Fruit fly (Drosophila melanogaster) whole organism, embryonic: Measurements from ENCODE around the gene CG7304.

Source experiments
- Ada2b ChIP-seq: fragments of 200-800 bp; sonication (Bioruptor generic); IDR thresholded peaks from 2 replicates; pipeline ENCODE4 v1.3.6; 2022; ENCODE audit warnings: missing biosample characterization, missing genetic modification characterization
- Asciz ChIP-seq: fragments of 200-800 bp; sonication (Bioruptor generic); optimal IDR thresholded peaks from 2 replicates; lab custom pipeline; 2017; ENCODE audit warnings: missing biosample characterization, mild to moderate bottlenecking, missing genetic modification characterization, missing genetic modification reagents
- CG10431 ChIP-seq: fragments of 200-800 bp; sonication (Bioruptor generic); optimal IDR thresholded peaks from 3 replicates; lab custom pipeline; 2018; ENCODE audit warnings: missing biosample characterization, mild to moderate bottlenecking, missing genetic modification characterization
- CG11093 ChIP-seq: fragments of 200-800 bp; sonication (Bioruptor generic); IDR thresholded peaks from 3 replicates; pipeline ENCODE4 v1.3.6; 2022; ENCODE audit warnings: missing biosample characterization, missing genetic modification characterization
- CG14860 ChIP-seq: fragments of 200-800 bp; sonication (Bioruptor generic); IDR thresholded peaks from 3 replicates; pipeline ENCODE4 v1.3.6; 2022; ENCODE audit warnings: missing biosample characterization, missing genetic modification characterization; ENCODE audit not compliant: partially characterized antibody
- CG15696 ChIP-seq: fragments of 200-800 bp; sonication (Bioruptor generic); optimal IDR thresholded peaks from 2 replicates; lab custom pipeline; 2019; ENCODE audit warnings: missing biosample characterization, mild to moderate bottlenecking, missing genetic modification characterization, moderate library complexity
- CG1602 ChIP-seq: fragments of 200-800 bp; sonication (Bioruptor generic); optimal IDR thresholded peaks from 3 replicates; lab custom pipeline; 2016; ENCODE audit warnings: missing biosample characterization, missing genetic modification characterization
- CG2129 ChIP-seq: fragments of 200-800 bp; sonication (Bioruptor generic); IDR thresholded peaks from 2 replicates; pipeline ENCODE4 v1.3.6; 2022; ENCODE audit warnings: missing biosample characterization, missing genetic modification characterization; ENCODE audit not compliant: partially characterized antibody
- CG2199 ChIP-seq: fragments of 200-800 bp; sonication (Bioruptor generic); IDR thresholded peaks from 3 replicates; pipeline ENCODE4 v1.3.6; 2022; ENCODE audit warnings: missing biosample characterization, missing genetic modification characterization
- CG31224 ChIP-seq: fragments of 200-800 bp; sonication (Bioruptor generic); IDR thresholded peaks from 2 replicates; pipeline ENCODE4 v1.3.6; 2022; ENCODE audit warnings: missing biosample characterization, missing genetic modification characterization
- CG32767 ChIP-seq: fragments of 200-800 bp; sonication (Bioruptor generic); IDR thresholded peaks from 2 replicates; pipeline ENCODE4 v1.3.6; 2022; ENCODE audit warnings: missing biosample characterization, missing genetic modification characterization
- CG34224 ChIP-seq: fragments of 200-800 bp; sonication (Bioruptor generic); IDR thresholded peaks from 3 replicates; pipeline ENCODE4 v1.3.6; 2022; ENCODE audit warnings: missing biosample characterization, missing genetic modification characterization; ENCODE audit not compliant: partially characterized antibody
- CG4707 ChIP-seq: fragments of 200-800 bp; sonication (Bioruptor generic); optimal IDR thresholded peaks from 2 replicates; lab custom pipeline; 2018; ENCODE audit warnings: missing biosample characterization, mild to moderate bottlenecking, missing genetic modification characterization, moderate library complexity
- CG4854 ChIP-seq: fragments of 200-800 bp; sonication (Bioruptor generic); optimal IDR thresholded peaks from 2 replicates; lab custom pipeline; 2016; ENCODE audit warnings: missing biosample characterization, missing genetic modification characterization, inconsistent platforms
- CG6689 ChIP-seq: fragments of 200-800 bp; sonication (Bioruptor generic); IDR thresholded peaks from 2 replicates; pipeline ENCODE4 v1.3.6; 2022; ENCODE audit warnings: missing biosample characterization, missing genetic modification characterization
- CG6854 ChIP-seq: fragments of 200-800 bp; sonication (Bioruptor generic); optimal IDR thresholded peaks from 3 replicates; lab custom pipeline; 2017; ENCODE audit warnings: missing biosample characterization, mild to moderate bottlenecking, missing genetic modification characterization
- CG7372 ChIP-seq: fragments of 200-800 bp; sonication (Bioruptor generic); IDR thresholded peaks from 2 replicates; pipeline ENCODE4 v1.3.6; 2022; ENCODE audit warnings: missing biosample characterization, missing genetic modification characterization
- CG7786 ChIP-seq: fragments of 200-800 bp; sonication (Bioruptor generic); optimal IDR thresholded peaks from 2 replicates; lab custom pipeline; 2016; ENCODE audit warnings: missing biosample characterization, missing genetic modification characterization
- CG8281 ChIP-seq: fragments of 200-800 bp; sonication (Bioruptor generic); optimal IDR thresholded peaks from 2 replicates; lab custom pipeline; 2018; ENCODE audit warnings: missing biosample characterization, mild to moderate bottlenecking, missing genetic modification characterization, moderate library complexity
- CG8388 ChIP-seq: fragments of 200-800 bp; sonication (Bioruptor generic); optimal IDR thresholded peaks from 2 replicates; lab custom pipeline; 2019; ENCODE audit warnings: missing biosample characterization, mild to moderate bottlenecking, missing genetic modification characterization, moderate library complexity
- CHES-1-like ChIP-seq: fragments of 200-800 bp; sonication (Bioruptor generic); optimal IDR thresholded peaks from 2 replicates; lab custom pipeline; 2016; ENCODE audit warnings: missing biosample characterization, missing genetic modification characterization
- Dip3 ChIP-seq: fragments of 200-800 bp; sonication (Bioruptor generic); optimal IDR thresholded peaks from 3 replicates; lab custom pipeline; 2016; ENCODE audit warnings: missing biosample characterization, missing genetic modification characterization
- HmgD ChIP-seq: fragments of 200-800 bp; sonication (Bioruptor generic); optimal IDR thresholded peaks from 3 replicates; lab custom pipeline; 2016; ENCODE audit warnings: missing biosample characterization, missing genetic modification characterization
- Rx ChIP-seq: fragments of 200-800 bp; sonication (Bioruptor generic); IDR thresholded peaks from 2 replicates; pipeline ENCODE4 v1.3.6; 2022; ENCODE audit warnings: missing biosample characterization, missing genetic modification characterization
- Six4 ChIP-seq: fragments of 200-800 bp; sonication (Bioruptor generic); optimal IDR thresholded peaks from 2 replicates; lab custom pipeline; 2016; ENCODE audit warnings: missing biosample characterization, missing genetic modification characterization
- ab ChIP-seq: fragments of 200-800 bp; sonication (Bioruptor generic); optimal IDR thresholded peaks from 2 replicates; lab custom pipeline; 2016; ENCODE audit warnings: missing biosample characterization, missing genetic modification characterization
- ap ChIP-seq: fragments of 200-800 bp; sonication (Bioruptor generic); IDR thresholded peaks from 2 replicates; pipeline ENCODE4 v1.3.6; 2022; ENCODE audit warnings: missing biosample characterization, missing genetic modification characterization
- ci ChIP-seq: fragments of 200-800 bp; sonication (Bioruptor generic); IDR thresholded peaks from 3 replicates; pipeline ENCODE4 v1.3.6; 2022; ENCODE audit warnings: missing biosample characterization, missing genetic modification characterization
- cwo ChIP-seq: fragments of 200-800 bp; sonication (Bioruptor generic); optimal IDR thresholded peaks from 3 replicates; lab custom pipeline; 2017; ENCODE audit warnings: missing biosample characterization, missing genetic modification characterization, mild to moderate bottlenecking, moderate library complexity, missing genetic modification reagents
- eve ChIP-seq, 2 experiments: fragments of >200 bp; optimal IDR thresholded peaks; 2 replicates each; lab custom pipeline; 2017; ENCODE audit warnings: missing biosample characterization in 2 of 2, missing genetic modification characterization in 2 of 2
- gfzf ChIP-seq: fragments of 200-800 bp; sonication (Bioruptor generic); optimal IDR thresholded peaks from 2 replicates; lab custom pipeline; 2016; ENCODE audit warnings: missing biosample characterization, mild to moderate bottlenecking, missing genetic modification characterization, moderate library complexity
- gsb ChIP-seq: fragments of 200-800 bp; sonication (Bioruptor generic); IDR thresholded peaks from 2 replicates; pipeline ENCODE4 v1.3.6; 2022; ENCODE audit warnings: missing biosample characterization, missing genetic modification characterization
- ham ChIP-seq: fragments of 200-800 bp; sonication (Bioruptor generic); IDR thresholded peaks from 2 replicates; pipeline ENCODE4 v1.3.6; 2022; ENCODE audit warnings: missing biosample characterization, missing genetic modification characterization
- inv ChIP-seq: fragments of 200-800 bp; sonication (Bioruptor generic); IDR thresholded peaks from 2 replicates; pipeline ENCODE4 v1.3.6; 2022; ENCODE audit warnings: missing biosample characterization, missing genetic modification characterization; ENCODE audit not compliant: partially characterized antibody
- kay ChIP-seq: fragments of 200-800 bp; sonication (Bioruptor generic); optimal IDR thresholded peaks from 2 replicates; lab custom pipeline; 2016; ENCODE audit warnings: missing biosample characterization, missing genetic modification characterization
- lbe ChIP-seq: fragments of 200-800 bp; sonication (Bioruptor generic); optimal IDR thresholded peaks from 2 replicates; lab custom pipeline; 2016; ENCODE audit warnings: missing biosample characterization, mild to moderate bottlenecking, missing genetic modification characterization
- prd ChIP-seq, 3 experiments: fragments of >200 bp in 2 of 3; fragments of 200-800 bp in 1 of 3; sonication (Bioruptor generic) in 1 of 3; optimal IDR thresholded peaks in 2 of 3; IDR thresholded peaks in 1 of 3; 2 replicates in 2 of 3; 3 replicates in 1 of 3; pipeline versions ENCODE4 v1.3.6 to Lab custom; 2017 to 2022; ENCODE audit warnings: missing biosample characterization in 1 of 3, missing genetic modification characterization in 1 of 3
- pros ChIP-seq: fragments of 200-800 bp; sonication (Bioruptor generic); optimal IDR thresholded peaks from 3 replicates; lab custom pipeline; 2019; ENCODE audit warnings: missing biosample characterization, mild to moderate bottlenecking, missing genetic modification characterization, moderate library complexity
- schlank ChIP-seq: fragments of 200-800 bp; sonication (Bioruptor generic); optimal IDR thresholded peaks from 2 replicates; lab custom pipeline; 2018; ENCODE audit warnings: missing biosample characterization, mild to moderate bottlenecking, missing genetic modification characterization
- scrt ChIP-seq: fragments of 200-800 bp; sonication (Bioruptor generic); optimal IDR thresholded peaks from 2 replicates; lab custom pipeline; 2018; ENCODE audit warnings: missing biosample characterization, mild to moderate bottlenecking, missing genetic modification characterization, moderate library complexity
- sens-2 ChIP-seq: fragments of 200-800 bp; sonication (Bioruptor generic); IDR thresholded peaks from 2 replicates; pipeline ENCODE4 v1.3.6; 2022; ENCODE audit warnings: missing biosample characterization, missing genetic modification characterization
- slou ChIP-seq: fragments of 200-800 bp; sonication (Bioruptor generic); optimal IDR thresholded peaks from 3 replicates; lab custom pipeline; 2016; ENCODE audit warnings: missing biosample characterization, missing genetic modification characterization
- slp2 ChIP-seq: fragments of 200-800 bp; sonication (Bioruptor generic); optimal IDR thresholded peaks from 2 replicates; lab custom pipeline; 2016; ENCODE audit warnings: missing biosample characterization, missing genetic modification characterization
- tll ChIP-seq, 2 experiments: fragments of 200-800 bp in 1 of 2; fragments of >200 bp in 1 of 2; sonication (Bioruptor generic) in 1 of 2; optimal IDR thresholded peaks; 2 replicates each; lab custom pipeline; 2017 to 2019; ENCODE audit warnings: missing biosample characterization in 2 of 2, missing genetic modification characterization in 2 of 2, mild to moderate bottlenecking in 1 of 2, moderate library complexity in 1 of 2
- toy ChIP-seq: fragments of 200-800 bp; sonication (Bioruptor generic); IDR thresholded peaks from 2 replicates; pipeline ENCODE4 v1.3.6; 2022; ENCODE audit warnings: missing biosample characterization, missing genetic modification characterization
- yki ChIP-seq: fragments of >200 bp; optimal IDR thresholded peaks from 3 replicates; lab custom pipeline; 2018
- zfh2 ChIP-seq: fragments of 200-800 bp; sonication (Bioruptor generic); optimal IDR thresholded peaks from 2 replicates; lab custom pipeline; 2016; ENCODE audit warnings: missing biosample characterization, missing genetic modification characterization

CG7304 gene

dm6 chr3L:15703330-15704119 is 24.0 kb downstream of the CG7304 start (continued):
- TF ChIP-seq Six4 (GFP tag; lab: Kevin White, UChicago) (no peak), ap (GFP tag; lab: Robert Waterston, UW) (no peak), CG15696 (tag; lab: Kevin White, UChicago) (no peak), CG1602 (GFP tag; lab: Kevin White, UChicago) (no peak), CG4707 (no peak), CHES-1-like (GFP tag; lab: Kevin White, UChicago) (no peak), Dip3 (GFP tag; lab: Kevin White, UChicago) (no peak), prd (optimal IDR thresholded peaks at IDR 0.05; lab: Kevin White, UChicago) (no peak), prd (GFP tag; IDR thresholded peaks at IDR 0.05; lab: Robert Waterston, UW) (peak; percentile 19; the same call in 1 of the 3 replicates), pros (GFP tag; lab: Kevin White, UChicago) (no peak), CG7786 (no peak), yki (lab: Kevin White, UChicago) (no peak), Rx (no peak), slp2 (no peak), CG32767 (GFP tag; lab: Robert Waterston, UW) (no peak), CG8281 (tag; lab: Kevin White, UChicago) (no peak), cwo (GFP tag; lab: Kevin White, UChicago) (no peak), ci (GFP tag; lab: Robert Waterston, UW) (0 out of 3 replicates have a peak, but pooled peaks have one; percentile 23), CG34224 (GFP tag; lab: Robert Waterston, UW) (no peak), tll (GFP tag; optimal IDR thresholded peaks at IDR 0.05; lab: Kevin White, UChicago) (peak in 1 of 2 experiments; percentile 46), CG2199 (peak; percentile 17; the same call in 1 of the 3 replicates), zfh2 (GFP tag; lab: Kevin White, UChicago) (no peak), kay (GFP tag; lab: Kevin White, UChicago) (no peak), CG7372 (no peak), Ada2b (GFP tag; lab: Robert Waterston, UW) (no peak)

DNA sequence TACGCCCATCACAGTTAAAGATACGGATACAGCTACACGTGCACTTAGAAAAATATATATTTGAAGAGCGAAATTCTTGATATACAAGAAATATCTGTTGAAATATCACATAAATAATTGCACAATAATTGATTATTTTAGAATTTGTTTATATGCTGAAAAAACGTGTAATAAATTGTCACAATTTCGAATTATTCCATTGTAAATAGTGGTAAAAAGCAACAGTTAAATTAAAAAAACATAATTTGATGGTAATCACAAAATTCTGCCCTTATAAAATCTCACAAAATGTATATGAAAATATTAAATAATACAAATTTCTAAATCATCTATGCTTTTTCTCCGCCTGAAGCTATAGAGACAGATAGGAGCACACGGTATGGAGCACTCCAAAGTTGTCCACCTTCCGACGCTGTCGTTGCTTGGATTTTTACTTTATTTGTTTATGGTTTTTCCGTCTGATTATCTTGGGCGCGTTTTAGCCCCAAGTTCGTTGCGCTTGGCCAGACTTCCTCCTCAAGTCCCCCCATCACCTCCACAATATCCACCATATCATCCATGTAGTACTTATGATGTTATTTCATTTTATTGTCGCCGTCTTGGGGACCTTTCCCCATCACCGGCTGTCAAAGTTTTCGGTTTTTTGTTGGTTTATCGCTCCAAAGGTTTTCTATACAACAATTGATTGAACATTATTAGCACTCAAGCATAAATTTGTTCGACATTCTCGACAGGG is 24.9 kb downstream of the CG7304 start:
- no peak for TF ChIP-seq CG31224 (GFP tag; lab: Robert Waterston, UW)
- TF ChIP-seq CG8388 (GFP tag; lab: Kevin White, UChicago), result peak; percentile 57
- 0 out of 3 replicates have a peak, but pooled peaks have one; percentile 31 for TF ChIP-seq ci (GFP tag; lab: Robert Waterston, UW)
- TF ChIP-seq slou (GFP tag; lab: Kevin White, UChicago), result no peak
- TF ChIP-seq Asciz (GFP tag; lab: Kevin White, UChicago), result peak; percentile 55
- TF ChIP-seq CG10431 (GFP tag; lab: Kevin White, UChicago), result peak; percentile 56
- TF ChIP-seq ham (GFP tag; lab: Robert Waterston, UW), result no peak
- TF ChIP-seq inv (GFP tag; lab: Robert Waterston, UW), result no peak
- no peak for TF ChIP-seq ab (GFP tag; lab: Kevin White, UChicago)
- TF ChIP-seq CG6854 (GFP tag; lab: Kevin White, UChicago), result no peak
- no peak for TF ChIP-seq toy (GFP tag; lab: Robert Waterston, UW)
- TF ChIP-seq lbe (GFP tag; lab: Kevin White, UChicago), result no peak
- TF ChIP-seq CG2129 (GFP tag; lab: Robert Waterston, UW), result no peak
- TF ChIP-seq gsb (GFP tag; lab: Robert Waterston, UW), result no peak
- no peak for TF ChIP-seq CG11093 (GFP tag; lab: Robert Waterston, UW)
- TF ChIP-seq CG7786, result no peak
- no peak for TF ChIP-seq gfzf (GFP tag; lab: Kevin White, UChicago)
- no peak for TF ChIP-seq CG4854 (GFP tag; lab: Kevin White, UChicago)
- TF ChIP-seq sens-2 (GFP tag; lab: Robert Waterston, UW), result no peak
- TF ChIP-seq CG6689 (GFP tag; lab: Robert Waterston, UW), result peak; percentile 55
- peak in 1 of 2 experiments; percentile 35 for TF ChIP-seq eve (GFP tag; optimal IDR thresholded peaks at IDR 0.05; lab: Kevin White, UChicago)
- TF ChIP-seq CG14860 (GFP tag; lab: Robert Waterston, UW), result no peak
- TF ChIP-seq schlank (tag; lab: Kevin White, UChicago), result no peak
- no peak for TF ChIP-seq scrt (GFP tag; lab: Kevin White, UChicago)
- no peak for TF ChIP-seq HmgD (GFP tag; lab: Kevin White, UChicago)
